Fruit fly (Drosophila melanogaster): Measurements from ENCODE around the gene CG1316.

Gene CG1316

DNA sequence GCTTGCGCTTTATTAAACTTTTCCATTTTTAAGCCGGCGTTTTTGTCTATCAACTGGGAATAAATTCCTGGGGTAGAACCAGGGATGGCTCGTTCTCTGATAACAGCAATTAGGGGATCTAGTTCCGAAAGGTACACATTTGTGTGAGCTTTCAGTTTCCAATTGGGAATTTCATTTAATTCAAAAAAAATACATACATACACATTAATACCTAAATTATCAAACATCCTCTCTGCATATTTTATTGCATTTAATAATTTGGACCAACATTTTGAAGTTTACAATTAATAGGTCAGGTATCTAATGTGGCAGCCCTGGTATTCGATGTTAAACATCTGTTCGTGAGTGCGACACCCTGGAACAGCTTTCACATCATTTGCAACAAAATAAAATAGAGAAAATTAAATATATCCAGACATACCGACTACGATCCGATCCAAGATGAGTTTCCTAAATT, 24.5 kb upstream of the CG1316 start, which contains the start of the genes CG15011 and CG1309 (continued):
- TF ChIP-seq CG15601 (tag; optimal IDR thresholded peaks at IDR 0.05), result peak; percentile 80
- TF ChIP-seq bbx (GFP tag; IDR thresholded peaks at IDR 0.05; ENCODE audit: partially characterized antibody), result no peak
- TF ChIP-seq CG8388 (GFP tag; optimal IDR thresholded peaks at IDR 0.05), result peak; percentile 84
- TF ChIP-seq Hr39 (optimal IDR thresholded peaks at IDR 0.05), result no peak
- TF ChIP-seq CkIIα-i1 (GFP tag; IDR thresholded peaks at IDR 0.05), result no peak
- TF ChIP-seq CHES-1-like (GFP tag; optimal IDR thresholded peaks at IDR 0.05), result peak; percentile 88
- no peak for TF ChIP-seq CG16779 (GFP tag; IDR thresholded peaks at IDR 0.05)
- peak; percentile 79 for TF ChIP-seq cato (GFP tag; optimal IDR thresholded peaks at IDR 0.05; ENCODE audit: borderline replicate concordance)
- peak; percentile 75 for TF ChIP-seq D19A (tag; optimal IDR thresholded peaks at IDR 0.05)
- peak; percentile 64 for TF ChIP-seq CG3838 (GFP tag; optimal IDR thresholded peaks at IDR 0.05)
- TF ChIP-seq Kr (GFP tag; optimal IDR thresholded peaks at IDR 0.05), result no peak
- peak; percentile 77 for TF ChIP-seq dysf (GFP tag; IDR thresholded peaks at IDR 0.05)
- peak; percentile 43; the same call in 1 of the 2 replicates for TF ChIP-seq CG8765 (GFP tag; IDR thresholded peaks at IDR 0.05)
- peak; percentile 94 for TF ChIP-seq CG2120 (GFP tag; optimal IDR thresholded peaks at IDR 0.05)
- peak; percentile 91 for TF ChIP-seq pho (GFP tag; optimal IDR thresholded peaks at IDR 0.05)
- no peak for TF ChIP-seq Gsc (GFP tag; IDR thresholded peaks at IDR 0.05)
- TF ChIP-seq CG8290 (GFP tag; optimal IDR thresholded peaks at IDR 0.05), result peak; percentile 73
- TF ChIP-seq CG8290 (tag; optimal IDR thresholded peaks at IDR 0.05), result peak; percentile 41 to 78
- TF ChIP-seq CG7372 (GFP tag; IDR thresholded peaks at IDR 0.05), result peak; percentile 80
- TF ChIP-seq zen (tag; optimal IDR thresholded peaks at IDR 0.05), result peak; percentile 85
- TF ChIP-seq CG1602 (GFP tag; optimal IDR thresholded peaks at IDR 0.05), result peak; percentile 86
- peak; percentile 63 for TF ChIP-seq CG3995 (GFP tag; optimal IDR thresholded peaks at IDR 0.05)
- peak; percentile 67 for TF ChIP-seq seq (GFP tag; IDR thresholded peaks at IDR 0.05)
- TF ChIP-seq emc (GFP tag; optimal IDR thresholded peaks at IDR 0.05), result peak; percentile 24
- TF ChIP-seq gro (GFP tag; optimal IDR thresholded peaks at IDR 0.05), result peak; percentile 88
- peak; percentile 56; the same call in 1 of the 2 replicates for TF ChIP-seq CG11247 (GFP tag; IDR thresholded peaks at IDR 0.05)
- peak; percentile 64; the same call in 1 of the 2 replicates for TF ChIP-seq CG13287 (GFP tag; IDR thresholded peaks at IDR 0.05; ENCODE audit: partially characterized antibody)
- no peak for TF ChIP-seq Dref (GFP tag; IDR thresholded peaks at IDR 0.05)
- TF ChIP-seq pros (GFP tag; optimal IDR thresholded peaks at IDR 0.05), result no peak
- TF ChIP-seq CG6689 (GFP tag; IDR thresholded peaks at IDR 0.05), result peak; percentile 70
- peak; percentile 73 for TF ChIP-seq fd3F (GFP tag; optimal IDR thresholded peaks at IDR 0.05)
- peak; percentile 32; the same call in 1 of the 2 replicates for TF ChIP-seq dan (GFP tag; IDR thresholded peaks at IDR 0.05)
- TF ChIP-seq CG12071 (GFP tag; optimal IDR thresholded peaks at IDR 0.05), result no peak
- peak; percentile 80 for TF ChIP-seq Mad (GFP tag; optimal IDR thresholded peaks at IDR 0.05)
- no peak for TF ChIP-seq CG15011 (GFP tag; optimal IDR thresholded peaks at IDR 0.05)
- peak; percentile 86 for TF ChIP-seq zfh2 (GFP tag; optimal IDR thresholded peaks at IDR 0.05)
- TF ChIP-seq CG15514 (GFP tag; optimal IDR thresholded peaks at IDR 0.05), result peak; percentile 100
- peak; percentile 83 for TF ChIP-seq CG14441 (GFP tag; IDR thresholded peaks at IDR 0.05)
- TF ChIP-seq Sry-β (GFP tag; optimal IDR thresholded peaks at IDR 0.05), result peak; percentile 67
- peak; percentile 24 for TF ChIP-seq sqz (GFP tag; optimal IDR thresholded peaks at IDR 0.05)
- TF ChIP-seq CG18764 (GFP tag; optimal IDR thresholded peaks at IDR 0.05), result peak; percentile 75
- peak; percentile 66 for TF ChIP-seq CG4404 (GFP tag; IDR thresholded peaks at IDR 0.05)
- peak; percentile 42 for TF ChIP-seq ewg (GFP tag; optimal IDR thresholded peaks at IDR 0.05)
- TF ChIP-seq ttk (GFP tag; IDR thresholded peaks at IDR 0.05), result peak; percentile 79
- TF ChIP-seq Poxn (GFP tag; IDR thresholded peaks at IDR 0.05), result 0 out of 2 replicates have a peak, but pooled peaks have one; percentile 24
- no peak for TF ChIP-seq tna (GFP tag; IDR thresholded peaks at IDR 0.05; ENCODE audit: partially characterized antibody)
- 0 out of 2 replicates have a peak, but pooled peaks have one; percentile 29 for TF ChIP-seq CG43689 (GFP tag; IDR thresholded peaks at IDR 0.05)
- peak; percentile 41; the same call in 1 of the 3 replicates for TF ChIP-seq CG11560 (tag; IDR thresholded peaks at IDR 0.05)
- TF ChIP-seq CG10654 (GFP tag; optimal IDR thresholded peaks at IDR 0.05), result peak; percentile 80
- TF ChIP-seq Hey (tag; optimal IDR thresholded peaks at IDR 0.05), result no peak
- TF ChIP-seq jumu (GFP tag; optimal IDR thresholded peaks at IDR 0.05), result peak; percentile 81
- no peak for TF ChIP-seq CG1832 (GFP tag; optimal IDR thresholded peaks at IDR 0.05)
